Worm (Caenorhabditis elegans) whole organism, L1 larva: ENCODE measurements around the gene pen-2.

Source experiments
- C16A3.4 ChIP-seq: fragments of 150-350 bp; optimal IDR thresholded peaks from 2 replicates; lab custom pipeline; 2014; ENCODE audit warnings: missing biosample characterization, missing genetic modification characterization
- Y116A8C.19 ChIP-seq: sonication (generic microtip); optimal IDR thresholded peaks from 2 replicates; lab custom pipeline; 2016; ENCODE audit warnings: missing compliant biosample characterization, missing genetic modification characterization, borderline replicate concordance
- alr-1 ChIP-seq: fragments of 200-800 bp; sonication (Bioruptor generic); optimal IDR thresholded peaks from 2 replicates; lab custom pipeline; 2018; ENCODE audit warnings: borderline replicate concordance, mild to moderate bottlenecking, missing genetic modification characterization, missing compliant biosample characterization
- aly-2 ChIP-seq: fragments of 150-350 bp; optimal IDR thresholded peaks from 2 replicates; lab custom pipeline; 2014; ENCODE audit warnings: missing biosample characterization, missing genetic modification characterization
- blmp-1 ChIP-seq: fragments of 150-350 bp; optimal IDR thresholded peaks from 2 replicates; lab custom pipeline; 2014; ENCODE audit warnings: missing biosample characterization, missing genetic modification characterization
- ceh-63 ChIP-seq: fragments of 200-800 bp; sonication (Bioruptor generic); optimal IDR thresholded peaks from 2 replicates; lab custom pipeline; 2018; ENCODE audit warnings: mild to moderate bottlenecking, missing genetic modification characterization, missing compliant biosample characterization
- ceh-8 ChIP-seq: fragments of 200-800 bp; sonication (Bioruptor generic); optimal IDR thresholded peaks from 2 replicates; lab custom pipeline; 2018; ENCODE audit warnings: mild to moderate bottlenecking, missing genetic modification characterization, moderate library complexity, missing compliant biosample characterization
- ceh-82 ChIP-seq, 3 experiments: fragments of 150-350 bp in 1 of 3; sonication (generic microtip) in 2 of 3; optimal IDR thresholded peaks; 2 replicates each; lab custom pipeline; 2014 to 2017; ENCODE audit warnings: missing biosample characterization in 3 of 3, missing genetic modification characterization in 3 of 3
- ceh-90 ChIP-seq: sonication (generic microtip); optimal IDR thresholded peaks from 2 replicates; lab custom pipeline; 2016; ENCODE audit warnings: missing genetic modification characterization, missing compliant biosample characterization
- dpl-1 ChIP-seq, 3 experiments: fragments of 150-350 bp in 2 of 3; sonication (generic microtip) in 1 of 3; optimal IDR thresholded peaks; 2 replicates each; lab custom pipeline; 2014 to 2017; ENCODE audit warnings: missing biosample characterization in 3 of 3, missing genetic modification characterization in 3 of 3, missing genetic modification reagents in 3 of 3
- dsc-1 ChIP-seq: sonication (generic microtip); optimal IDR thresholded peaks from 2 replicates; lab custom pipeline; 2016; ENCODE audit warnings: mild to moderate bottlenecking, missing genetic modification characterization, missing compliant biosample characterization
- efl-1 ChIP-seq, 4 experiments: fragments of 150-350 bp; optimal IDR thresholded peaks in 3 of 4; peaks in 1 of 4; 1 replicate in 1 of 4; 2 replicates in 3 of 4; lab custom pipeline; 2014; ENCODE audit warnings: missing biosample characterization in 2 of 4, missing genetic modification characterization in 2 of 4, missing genetic modification reagents in 2 of 4
- efl-3 ChIP-seq: fragments of 200-800 bp; sonication (Bioruptor generic); optimal IDR thresholded peaks from 2 replicates; lab custom pipeline; 2018; ENCODE audit warnings: mild to moderate bottlenecking, missing genetic modification characterization, missing compliant biosample characterization
- elt-2 ChIP-seq: sonication (generic microtip); optimal IDR thresholded peaks from 2 replicates; lab custom pipeline; 2016; ENCODE audit warnings: missing genetic modification characterization, mild to moderate bottlenecking, inconsistent platforms, missing compliant biosample characterization, missing genetic modification reagents
- elt-3 ChIP-seq, 6 experiments: fragments of 150-350 bp in 1 of 6; sonication (generic microtip); optimal IDR thresholded peaks; 2 replicates each; lab custom pipeline; 2017 to 2018; ENCODE audit warnings: missing biosample characterization in 6 of 6, missing genetic modification characterization in 6 of 6, inconsistent platforms in 1 of 6
- ets-5 ChIP-seq: fragments of 200-800 bp; sonication (Bioruptor generic); IDR thresholded peaks from 2 replicates; pipeline ENCODE4 v1.3.6; 2022; ENCODE audit warnings: missing genetic modification characterization, missing compliant biosample characterization
- fkh-8 ChIP-seq: sonication (generic microtip); optimal IDR thresholded peaks from 2 replicates; lab custom pipeline; 2016; ENCODE audit warnings: mild to moderate bottlenecking, missing genetic modification characterization, missing compliant biosample characterization
- grh-1 ChIP-seq: fragments of 200-800 bp; sonication (Bioruptor generic); IDR thresholded peaks from 2 replicates; pipeline ENCODE4 v1.3.6; 2022; ENCODE audit warnings: missing genetic modification reagents, missing genetic modification characterization, missing compliant biosample characterization
- hlh-17 ChIP-seq: fragments of 200-800 bp; sonication (Bioruptor generic); optimal IDR thresholded peaks from 2 replicates; lab custom pipeline; 2018; ENCODE audit warnings: missing genetic modification characterization, mild to moderate bottlenecking, missing compliant biosample characterization, moderate library complexity, borderline replicate concordance
- irx-1 ChIP-seq: sonication (generic microtip); optimal IDR thresholded peaks from 2 replicates; lab custom pipeline; 2016; ENCODE audit warnings: missing genetic modification characterization, missing compliant biosample characterization
- lin-13 ChIP-seq: fragments of 150-350 bp; optimal IDR thresholded peaks from 2 replicates; lab custom pipeline; 2014; ENCODE audit warnings: missing biosample characterization, missing genetic modification reagents, missing genetic modification characterization
- lin-15B ChIP-seq: fragments of 150-350 bp; sonication (generic microtip); optimal IDR thresholded peaks from 3 replicates; lab custom pipeline; 2014; ENCODE audit warnings: missing biosample characterization, missing genetic modification characterization
- lin-35 ChIP-seq, 2 experiments: fragments of 150-350 bp; optimal IDR thresholded peaks; 2 replicates each; lab custom pipeline; 2014; ENCODE audit warnings: missing biosample characterization in 2 of 2, missing genetic modification characterization in 2 of 2, missing genetic modification reagents in 2 of 2
- lin-39 ChIP-seq: fragments of 150-350 bp; optimal IDR thresholded peaks from 2 replicates; lab custom pipeline; 2014; ENCODE audit warnings: missing biosample characterization, missing genetic modification reagents, missing genetic modification characterization
- lsy-2 ChIP-seq, 2 experiments: fragments of 150-350 bp; optimal IDR thresholded peaks; 2 replicates each; lab custom pipeline; 2014; ENCODE audit warnings: missing biosample characterization in 2 of 2, missing genetic modification characterization in 2 of 2
- mef-2 ChIP-seq: fragments of 150-350 bp; optimal IDR thresholded peaks from 2 replicates; lab custom pipeline; 2014; ENCODE audit warnings: missing biosample characterization, missing genetic modification characterization
- mep-1 ChIP-seq: fragments of 150-350 bp; optimal IDR thresholded peaks from 2 replicates; lab custom pipeline; 2014; ENCODE audit warnings: missing biosample characterization, missing genetic modification characterization
- nhr-12 ChIP-seq: sonication (generic microtip); optimal IDR thresholded peaks from 2 replicates; lab custom pipeline; 2017; ENCODE audit warnings: missing biosample characterization, missing genetic modification characterization
- nhr-19 ChIP-seq: fragments of 200-800 bp; sonication (Bioruptor generic); conservative IDR thresholded peaks from 2 replicates; pipeline ENCODE4 v1.3.6; 2022; ENCODE audit warnings: missing genetic modification characterization, missing compliant biosample characterization
- nhr-47 ChIP-seq: sonication (generic microtip); optimal IDR thresholded peaks from 2 replicates; lab custom pipeline; 2016; ENCODE audit warnings: mild to moderate bottlenecking, missing genetic modification characterization, moderate library complexity, missing compliant biosample characterization
- nhr-71 ChIP-seq: sonication (generic microtip); optimal IDR thresholded peaks from 2 replicates; lab custom pipeline; 2016; ENCODE audit warnings: mild to moderate bottlenecking, missing genetic modification characterization, moderate library complexity, missing compliant biosample characterization
- nhr-76 ChIP-seq: sonication (generic microtip); optimal IDR thresholded peaks from 2 replicates; lab custom pipeline; 2017; ENCODE audit warnings: missing biosample characterization, missing genetic modification characterization
- nhr-85 ChIP-seq: sonication (generic microtip); peaks from one replicate; lab custom pipeline; 2016; ENCODE audit warnings: missing genetic modification characterization, inconsistent platforms, missing compliant biosample characterization
- nhr-90 ChIP-seq: sonication (generic microtip); optimal IDR thresholded peaks from 2 replicates; lab custom pipeline; 2016; ENCODE audit warnings: mild to moderate bottlenecking, missing genetic modification characterization, missing compliant biosample characterization; ENCODE audit not compliant: poor library complexity
- pax-3 ChIP-seq: fragments of 200-800 bp; sonication (Bioruptor generic); optimal IDR thresholded peaks from 2 replicates; lab custom pipeline; 2018; ENCODE audit warnings: mild to moderate bottlenecking, missing genetic modification characterization, moderate library complexity, missing compliant biosample characterization
- pqm-1 ChIP-seq: sonication (generic microtip); optimal IDR thresholded peaks from 3 replicates; lab custom pipeline; 2017; ENCODE audit warnings: missing biosample characterization, missing genetic modification characterization
- rnt-1 ChIP-seq: sonication (generic microtip); optimal IDR thresholded peaks from 2 replicates; lab custom pipeline; 2016; ENCODE audit warnings: mild to moderate bottlenecking, missing genetic modification characterization, moderate library complexity, missing compliant biosample characterization
- skn-1 ChIP-seq: fragments of 150-350 bp; optimal IDR thresholded peaks from 2 replicates; lab custom pipeline; 2014; ENCODE audit warnings: missing biosample characterization, missing genetic modification characterization
- snpc-4 ChIP-seq: fragments of 150-350 bp; optimal IDR thresholded peaks from 2 replicates; lab custom pipeline; 2014; ENCODE audit warnings: missing biosample characterization, missing genetic modification characterization
- sox-4 ChIP-seq: sonication (generic microtip); optimal IDR thresholded peaks from 2 replicates; lab custom pipeline; 2016; ENCODE audit warnings: missing genetic modification characterization, missing compliant biosample characterization
- sptf-1 ChIP-seq: fragments of 150-350 bp; optimal IDR thresholded peaks from 2 replicates; lab custom pipeline; 2014; ENCODE audit warnings: missing biosample characterization, missing genetic modification characterization
- swsn-7 ChIP-seq: sonication (generic microtip); optimal IDR thresholded peaks from 2 replicates; lab custom pipeline; 2016; ENCODE audit warnings: missing genetic modification characterization, missing compliant biosample characterization
- tbx-2 ChIP-seq: sonication (generic microtip); optimal IDR thresholded peaks from 2 replicates; lab custom pipeline; 2016; ENCODE audit warnings: missing genetic modification characterization, missing compliant biosample characterization
- unc-130 ChIP-seq: fragments of 150-350 bp; optimal IDR thresholded peaks from 2 replicates; lab custom pipeline; 2017; ENCODE audit warnings: missing biosample characterization, missing genetic modification characterization, inconsistent platforms
- unc-62 ChIP-seq: fragments of 150-350 bp; optimal IDR thresholded peaks from 2 replicates; lab custom pipeline; 2014; ENCODE audit warnings: missing biosample characterization, missing genetic modification reagents, missing genetic modification characterization
- unc-98 ChIP-seq: fragments of 200-800 bp; sonication (Bioruptor generic); IDR thresholded peaks from 2 replicates; pipeline ENCODE4 v1.3.6; 2022; ENCODE audit warnings: missing genetic modification characterization, missing compliant biosample characterization
- xbp-1 ChIP-seq: sonication (generic microtip); optimal IDR thresholded peaks from 2 replicates; lab custom pipeline; 2016; ENCODE audit warnings: missing genetic modification characterization, missing compliant biosample characterization
- ztf-11 ChIP-seq, 2 experiments: sonication (generic microtip); optimal IDR thresholded peaks; 2 replicates each; lab custom pipeline; 2016 to 2017; ENCODE audit warnings: missing genetic modification characterization in 2 of 2, missing biosample characterization in 1 of 2, missing compliant biosample characterization in 1 of 2
- ztf-4 ChIP-seq: fragments of 150-350 bp; optimal IDR thresholded peaks from 2 replicates; lab custom pipeline; 2014; ENCODE audit warnings: missing biosample characterization, missing genetic modification characterization

The pen-2 gene

ce11 chrIII:11350107-11350826 is 7.1 kb downstream of the pen-2 start:
- TF ChIP-seq efl-1 (optimal IDR thresholded peaks at IDR 0.05; lab: Kevin White, UChicago) = no peak
- peak in 1 of 2 experiments; percentile 48 for TF ChIP-seq efl-1 (GFP tag; optimal IDR thresholded peaks at IDR 0.05 in 1 of 2; lab: Kevin White, UChicago)
- TF ChIP-seq sox-4 (tag; lab: Kevin White, UChicago) = no peak

- TF ChIP-seq ceh-63 (GFP tag; lab: Kevin White, UChicago) (no peak), efl-3 (GFP tag; lab: Kevin White, UChicago) (no peak), nhr-71 (peak; percentile 59), unc-62 (GFP tag; lab: Kevin White, UChicago) (no peak), lin-13 (peak; percentile 41), unc-98 (GFP tag; lab: Robert Waterston, UW) (no peak), nhr-85 (tag; lab: Kevin White, UChicago) (no peak), snpc-4 (tag; lab: Kevin White, UChicago) (no peak), xbp-1 (tag; lab: Kevin White, UChicago) (peak; percentile 5), mef-2 (no peak), grh-1 (GFP tag; lab: Robert Waterston, UW) (no peak), elt-3 (tag; optimal IDR thresholded peaks at IDR 0.05; lab: Kevin White, UChicago) (peak in 1 of 6 experiments; percentile 15), nhr-12 (tag; lab: Kevin White, UChicago) (no peak), hlh-17 (GFP tag; lab: Kevin White, UChicago) (no peak), ceh-90 (tag; lab: Kevin White, UChicago) (no peak), nhr-47 (tag; lab: Kevin White, UChicago) (peak; percentile 37), skn-1 (no peak), lin-15B (tag; lab: Kevin White, UChicago) (no peak), pax-3 (tag; lab: Kevin White, UChicago) (no peak), sptf-1 (tag; lab: Kevin White, UChicago) (no peak), rnt-1 (peak; percentile 72), ets-5 (GFP tag; lab: Robert Waterston, UW) (no peak), ceh-82 (tag; optimal IDR thresholded peaks at IDR 0.05; lab: Kevin White, UChicago) (no peak), nhr-90 (tag; lab: Kevin White, UChicago) (peak; percentile 31), elt-2 (tag; lab: Kevin White, UChicago) (peak; percentile 11), blmp-1 (tag; lab: Kevin White, UChicago) (no peak), Y116A8C.19 (tag; lab: Kevin White, UChicago) (no peak), ztf-11 (tag; optimal IDR thresholded peaks at IDR 0.05; lab: Kevin White, UChicago) (no peak), C16A3.4 (tag; lab: Kevin White, UChicago) (peak; percentile 41), alr-1 (tag; lab: Kevin White, UChicago) (no peak), dpl-1 (GFP tag; optimal IDR thresholded peaks at IDR 0.05; lab: Kevin White, UChicago) (peak in 1 of 3 experiments; percentile 7), lsy-2 (tag; optimal IDR thresholded peaks at IDR 0.05; lab: Kevin White, UChicago) (peak; percentile 14 to 42), fkh-8 (tag; lab: Kevin White, UChicago) (no peak), unc-130 (peak; percentile 8), dsc-1 (tag; lab: Kevin White, UChicago) (no peak), ceh-8 (GFP tag; lab: Kevin White, UChicago) (no peak), tbx-2 (no peak), nhr-76 (tag; lab: Kevin White, UChicago) (no peak), mep-1 (tag; lab: Kevin White, UChicago) (peak; percentile 26), irx-1 (tag; lab: Kevin White, UChicago) (no peak), lin-39 (tag; lab: Kevin White, UChicago) (no peak), ztf-4 (tag; lab: Kevin White, UChicago) (no peak), efl-1 (optimal IDR thresholded peaks at IDR 0.05; lab: Kevin White, UChicago) (peak in 1 of 2 experiments; percentile 13), efl-1 (GFP tag; optimal IDR thresholded peaks at IDR 0.05 in 1 of 2; lab: Kevin White, UChicago) (peak; percentile 16 to 84), pqm-1 (tag; lab: Kevin White, UChicago) (no peak), nhr-19 (peak; percentile 45), lin-35 (GFP tag; optimal IDR thresholded peaks at IDR 0.05; lab: Kevin White, UChicago) (peak in 1 of 2 experiments; percentile 67), swsn-7 (tag; lab: Kevin White, UChicago) (no peak), aly-2 (no peak)
Observed at ce11 chrIII:11352840-11353239, 9.7 kb downstream of the pen-2 start.
